Worm (Caenorhabditis elegans): ENCODE results near the gene swp-1.

The swp-1 gene

DNA sequence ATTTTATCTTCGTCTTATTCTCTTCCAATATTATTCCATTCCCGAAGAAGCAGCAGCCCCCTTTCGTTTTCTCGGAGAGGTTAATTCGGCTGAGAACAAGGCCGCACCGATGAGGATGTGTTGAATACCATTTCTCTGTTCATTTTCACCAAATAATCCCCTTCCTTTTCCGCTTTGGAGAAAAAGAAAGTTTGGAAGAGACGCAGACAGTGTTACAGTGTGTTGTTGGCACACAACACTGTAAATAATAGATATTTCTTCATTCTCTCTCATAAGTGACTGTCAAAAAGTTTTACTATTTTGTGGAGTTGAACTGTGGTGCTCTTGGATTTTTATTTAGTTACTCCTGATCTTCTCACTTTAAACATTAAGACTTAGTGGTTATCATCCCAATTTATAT lies 40.0 kb downstream of the swp-1 start:
- TF ChIP-seq ets-4 (tag; optimal IDR thresholded peaks at IDR 0.05) = peak; percentile 23
- TF ChIP-seq nhr-232 (tag; optimal IDR thresholded peaks at IDR 0.05) = no peak
- TF ChIP-seq ceh-30 (tag; optimal IDR thresholded peaks at IDR 0.05) = no peak
- TF ChIP-seq ztf-16 (tag; optimal IDR thresholded peaks at IDR 0.05) = no peak

DNA sequence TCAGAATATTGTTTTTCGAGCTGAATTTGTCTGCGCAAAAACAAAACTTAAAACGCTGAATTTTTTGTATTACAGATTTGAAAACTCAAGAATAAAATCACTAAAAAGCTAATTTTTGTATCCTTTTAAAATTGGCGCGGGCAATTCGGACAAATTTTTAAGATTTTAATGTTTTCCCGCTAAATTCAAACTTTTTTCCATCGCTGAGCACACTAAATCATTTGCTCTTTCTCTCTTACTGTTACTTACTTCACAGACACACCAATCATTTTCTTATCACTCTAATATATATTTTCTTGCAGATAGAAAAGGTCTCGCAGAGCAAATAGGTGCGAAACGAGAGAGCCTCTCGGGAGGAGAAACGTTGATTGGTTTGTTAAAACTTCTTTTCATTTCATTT lies 41.4 kb downstream of the swp-1 start, which contains the start of gene par-3:
Gene par-3 (plus strand): TSS at position 301 of the 400 bp plus-strand sequence.
- TF ChIP-seq K02D7.2 (tag; optimal IDR thresholded peaks at IDR 0.05) (no peak), ceh-24 (tag; optimal IDR thresholded peaks at IDR 0.05) (no peak), unc-86 (tag; optimal IDR thresholded peaks at IDR 0.05) (no peak), lin-11 (tag; optimal IDR thresholded peaks at IDR 0.05) (no peak), tbx-2 (tag; optimal IDR thresholded peaks at IDR 0.05) (no peak), ceh-22 (tag; optimal IDR thresholded peaks at IDR 0.05) (no peak), elt-2 (tag; optimal IDR thresholded peaks at IDR 0.05) (no peak), hlh-15 (tag; optimal IDR thresholded peaks at IDR 0.05) (no peak), hlh-6 (tag; optimal IDR thresholded peaks at IDR 0.05) (no peak), ahr-1 (tag; optimal IDR thresholded peaks at IDR 0.05) (no peak), dmd-4 (tag; optimal IDR thresholded peaks at IDR 0.05; ENCODE audit: borderline replicate concordance) (no peak), pros-1 (tag; optimal IDR thresholded peaks at IDR 0.05) (no peak), sdc-2 (tag; optimal IDR thresholded peaks at IDR 0.05) (no peak), nhr-232 (tag; optimal IDR thresholded peaks at IDR 0.05) (no peak), unc-42 (tag; optimal IDR thresholded peaks at IDR 0.05) (no peak), ceh-30 (tag; optimal IDR thresholded peaks at IDR 0.05) (no peak), Y22D7AL.16 (tag; optimal IDR thresholded peaks at IDR 0.05) (no peak), ceh-19 (GFP tag; optimal IDR thresholded peaks at IDR 0.05) (no peak), hlh-13 (GFP tag; optimal IDR thresholded peaks at IDR 0.05) (no peak)

DNA sequence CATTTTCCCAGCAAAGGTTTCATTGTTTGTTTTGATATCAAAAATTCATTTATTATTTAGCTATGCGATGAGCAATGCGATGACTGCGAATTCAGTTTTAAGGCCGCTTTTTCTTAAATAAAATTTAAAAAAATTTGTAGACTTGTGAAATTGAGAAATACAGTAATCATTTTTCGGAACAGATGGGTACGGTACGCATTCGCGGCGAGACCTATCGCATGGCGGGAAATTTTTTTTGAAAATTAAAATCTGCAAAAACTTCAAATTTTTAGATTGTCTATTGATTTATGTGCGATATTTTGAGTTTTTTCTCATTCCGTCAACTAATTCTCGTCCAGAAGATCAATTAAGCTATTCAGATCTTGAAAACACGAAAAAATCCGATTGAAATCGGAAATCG lies 41.8 kb downstream of the swp-1 start:
- TF ChIP-seq odd-2 (tag; optimal IDR thresholded peaks at IDR 0.05) (no peak), rnt-1 (tag; optimal IDR thresholded peaks at IDR 0.05) (no peak), ceh-2 (tag; optimal IDR thresholded peaks at IDR 0.05) (no peak), nfya-1 (tag; optimal IDR thresholded peaks at IDR 0.05) (no peak), K02D7.2 (tag; optimal IDR thresholded peaks at IDR 0.05) (no peak), tbx-7 (tag; optimal IDR thresholded peaks at IDR 0.05) (no peak), C38D4.7 (GFP tag; optimal IDR thresholded peaks at IDR 0.05) (no peak), dve-1 (tag; optimal IDR thresholded peaks at IDR 0.05) (no peak), che-1 (tag; optimal IDR thresholded peaks at IDR 0.05) (no peak), lim-6 (tag; optimal IDR thresholded peaks at IDR 0.05) (no peak), fkh-10 (GFP tag; optimal IDR thresholded peaks at IDR 0.05) (no peak), elt-2 (tag; optimal IDR thresholded peaks at IDR 0.05) (no peak)

DNA sequence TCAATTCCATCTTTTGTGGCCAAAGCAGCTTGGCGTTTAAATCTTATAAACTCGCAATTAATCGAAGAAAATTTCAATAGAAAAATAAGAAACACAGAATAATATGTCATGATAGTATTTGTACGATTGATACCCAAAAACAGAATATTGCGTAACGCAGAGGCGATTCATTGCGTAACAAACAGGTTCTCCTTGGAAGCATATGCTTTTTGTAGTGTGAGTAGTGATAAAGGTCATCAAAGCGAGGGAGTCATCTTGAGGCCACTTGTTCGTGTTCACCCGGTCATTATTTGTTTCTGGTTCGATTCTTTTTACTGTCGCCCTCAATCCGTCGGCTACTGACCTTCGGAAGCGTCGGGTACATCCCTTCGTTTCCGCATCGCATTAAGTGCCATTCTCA lies 44.3 kb downstream of the swp-1 start, which contains the start of gene F54E7.6:
Gene F54E7.6 (minus strand): TSS at position 110 of the 400 bp plus-strand sequence.
- TF ChIP-seq sox-2 (GFP tag; IDR thresholded peaks at IDR 0.05) (no peak), elt-2 (tag; optimal IDR thresholded peaks at IDR 0.05) (peak; percentile 37)

DNA sequence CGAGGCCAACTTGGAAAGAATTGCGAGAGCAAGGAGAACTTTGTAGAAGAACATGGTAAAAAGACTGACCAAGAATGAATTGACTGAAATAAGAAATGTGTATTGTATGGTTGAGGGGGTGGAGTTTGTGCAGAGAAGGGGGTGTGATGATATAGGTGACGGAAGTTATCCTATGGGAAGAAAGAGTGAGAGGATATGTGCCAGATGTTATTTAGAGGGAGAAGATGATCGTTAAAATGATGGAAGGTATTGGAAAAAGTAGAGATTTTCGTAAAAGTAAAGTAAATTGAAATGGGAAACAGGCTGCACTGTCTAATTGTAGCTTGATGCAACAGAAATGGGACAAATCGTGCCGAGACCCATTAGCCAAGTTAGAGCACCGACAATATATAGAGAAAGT lies 48.4 kb downstream of the swp-1 start, which contains the start of gene sdz-21:
Gene sdz-21 (minus strand): TSS at position 101 of the 400 bp plus-strand sequence.
- TF ChIP-seq pha-2 (tag; optimal IDR thresholded peaks at IDR 0.05) (no peak), ceh-34 (tag; optimal IDR thresholded peaks at IDR 0.05) (no peak), sox-2 (GFP tag; IDR thresholded peaks at IDR 0.05) (no peak), tbx-2 (tag; optimal IDR thresholded peaks at IDR 0.05) (no peak), ceh-31 (tag; optimal IDR thresholded peaks at IDR 0.05) (no peak), lin-11 (tag; optimal IDR thresholded peaks at IDR 0.05) (no peak), lim-6 (tag; optimal IDR thresholded peaks at IDR 0.05) (no peak), ref-2 (tag; optimal IDR thresholded peaks at IDR 0.05) (no peak), pqm-1 (tag; optimal IDR thresholded peaks at IDR 0.05) (no peak), hlh-15 (tag; optimal IDR thresholded peaks at IDR 0.05) (no peak), ceh-2 (tag; optimal IDR thresholded peaks at IDR 0.05) (no peak), odd-2 (tag; optimal IDR thresholded peaks at IDR 0.05) (no peak), K02D7.2 (tag; optimal IDR thresholded peaks at IDR 0.05) (no peak), ceh-19 (GFP tag; optimal IDR thresholded peaks at IDR 0.05) (no peak), hlh-8 (tag; optimal IDR thresholded peaks at IDR 0.05) (no peak)

Measured in whole organism, late embryonic.